Fruit fly (Drosophila melanogaster): Measurements from ENCODE around the gene Hsc70-4.

- TF ChIP-seq woc (GFP tag; optimal IDR thresholded peaks at IDR 0.05), result no peak
- no peak for TF ChIP-seq ey (GFP tag; optimal IDR thresholded peaks at IDR 0.05)
- TF ChIP-seq Jra (GFP tag; optimal IDR thresholded peaks at IDR 0.05), result no peak
These were observed 44.2 kb downstream of the Hsc70-4 start for dm6 chr3R:15286693-15287041.
